Worm (Caenorhabditis elegans): Measurements from ENCODE around the gene grl-12.
A peak's percentile ranks its signal among the peaks of the same experiment; 100 is the strongest.

grl-12 gene

DNA sequence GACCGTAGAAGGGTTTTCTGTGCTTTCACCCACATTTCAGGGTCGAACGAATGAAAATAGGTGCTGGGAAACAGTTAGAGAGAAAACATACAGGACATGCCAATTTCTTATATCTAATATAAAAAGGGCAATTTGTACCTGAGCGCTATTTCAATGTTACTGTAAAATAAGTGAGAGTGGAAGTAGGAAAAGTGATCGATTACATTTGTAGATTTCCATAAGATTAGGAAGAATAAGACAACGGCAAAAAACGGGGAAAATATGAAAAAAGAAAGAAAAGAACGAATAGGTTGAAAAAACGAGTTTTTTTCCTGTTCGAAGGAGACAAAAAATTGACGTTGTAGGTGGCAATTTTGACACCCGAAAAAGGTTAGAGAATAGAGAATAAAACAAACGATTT lies 31.4 kb upstream of the grl-12 start:
- no peak for TF ChIP-seq ets-7 (tag; optimal IDR thresholded peaks at IDR 0.05)
- TF ChIP-seq tra-4 (tag; optimal IDR thresholded peaks at IDR 0.05) = no peak
- TF ChIP-seq aly-1 (tag; optimal IDR thresholded peaks at IDR 0.05) = no peak
- TF ChIP-seq ceh-36 (tag; optimal IDR thresholded peaks at IDR 0.05) = no peak
- TF ChIP-seq tbx-11 (GFP tag; IDR thresholded peaks at IDR 0.05) = no peak
- TF ChIP-seq B0310.2 (tag; optimal IDR thresholded peaks at IDR 0.05) = no peak
- no peak for TF ChIP-seq hnd-1 (tag; optimal IDR thresholded peaks at IDR 0.05)
- TF ChIP-seq F13C5.2 (tag; optimal IDR thresholded peaks at IDR 0.05) = no peak
- no peak for TF ChIP-seq hmg-4 (GFP tag; optimal IDR thresholded peaks at IDR 0.05)
- TF ChIP-seq flt-1 (GFP tag; IDR thresholded peaks at IDR 0.05) = no peak
- no peak for TF ChIP-seq hmbx-1 (tag; optimal IDR thresholded peaks at IDR 0.05)
- no peak for TF ChIP-seq scrt-1 (GFP tag; IDR thresholded peaks at IDR 0.05)

DNA sequence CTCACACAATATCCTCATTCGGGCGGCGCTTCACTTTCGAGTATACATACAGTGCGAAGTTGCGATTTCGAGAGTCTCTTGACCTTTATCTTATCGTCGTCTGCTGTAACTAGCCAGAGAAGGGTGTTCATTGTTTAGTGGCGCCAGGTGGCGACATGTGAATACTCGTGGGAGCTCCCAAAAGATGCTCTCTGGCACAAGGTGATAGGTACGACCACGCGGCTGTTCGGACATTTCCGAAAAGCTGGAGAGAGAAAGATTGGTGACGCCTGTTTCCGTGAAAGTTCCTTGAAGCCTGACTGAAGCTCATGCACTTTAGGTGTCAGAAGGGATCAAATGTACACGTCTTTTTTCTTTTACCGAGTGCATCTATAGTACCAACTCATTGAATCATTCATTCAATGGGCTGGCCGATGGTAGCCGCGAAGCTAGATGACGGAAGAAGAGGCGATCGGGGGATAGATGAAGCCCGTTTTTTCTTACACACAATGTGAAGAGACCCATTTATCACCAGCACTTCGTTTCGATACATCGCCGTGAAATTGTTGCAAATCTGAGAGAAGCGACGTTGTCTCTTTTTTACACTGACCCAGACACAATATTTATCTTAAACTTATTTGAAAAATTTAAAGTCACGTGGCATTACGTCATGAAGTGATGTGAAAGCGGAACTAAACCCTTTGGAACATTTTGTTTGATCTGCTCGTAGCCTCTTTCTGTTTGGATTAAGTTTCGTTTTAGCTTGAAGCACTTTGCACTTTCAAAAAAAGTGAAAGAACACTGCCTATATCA lies 30.6 kb upstream of the grl-12 start:
- TF ChIP-seq pes-1 (GFP tag; IDR thresholded peaks at IDR 0.05) = no peak
- no peak for TF ChIP-seq ets-7 (tag; optimal IDR thresholded peaks at IDR 0.05)
- TF ChIP-seq ceh-13 (GFP tag; optimal IDR thresholded peaks at IDR 0.05) = no peak
- no peak for TF ChIP-seq hmg-4 (GFP tag; optimal IDR thresholded peaks at IDR 0.05)
- TF ChIP-seq ceh-36 (tag; optimal IDR thresholded peaks at IDR 0.05) = no peak
- TF ChIP-seq hnd-1 (tag; optimal IDR thresholded peaks at IDR 0.05) = no peak
- no peak for TF ChIP-seq tbx-11 (GFP tag; IDR thresholded peaks at IDR 0.05)
- TF ChIP-seq B0310.2 (tag; optimal IDR thresholded peaks at IDR 0.05) = no peak
- no peak for TF ChIP-seq tbx-37 (GFP tag; conservative IDR thresholded peaks at IDR 0.05)

DNA sequence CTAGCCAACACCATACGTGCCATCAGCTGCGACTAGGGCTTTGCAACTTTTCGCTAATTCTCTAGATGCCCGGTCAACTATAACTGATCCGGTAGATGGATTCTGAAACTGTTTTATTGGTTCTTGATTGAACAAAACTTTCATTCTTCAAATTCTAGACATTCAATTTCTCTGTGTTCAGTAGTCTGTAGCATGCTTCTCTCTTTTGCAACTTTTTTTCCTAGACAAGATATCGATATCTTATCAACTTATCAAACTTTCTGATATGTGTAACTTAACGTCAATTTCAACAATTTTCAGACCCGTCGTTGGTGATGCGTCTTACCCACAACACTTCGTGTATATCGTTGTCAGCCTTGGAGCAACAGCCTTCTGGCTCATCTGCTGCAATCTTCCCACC lies 29.0 kb upstream of the grl-12 start, which contains the start of gene ZC190.4:
TSS of gene ZC190.4 (plus strand) at position 301 of the 400 bp plus-strand sequence.
- TF ChIP-seq flt-1 (GFP tag; IDR thresholded peaks at IDR 0.05) = no peak

DNA sequence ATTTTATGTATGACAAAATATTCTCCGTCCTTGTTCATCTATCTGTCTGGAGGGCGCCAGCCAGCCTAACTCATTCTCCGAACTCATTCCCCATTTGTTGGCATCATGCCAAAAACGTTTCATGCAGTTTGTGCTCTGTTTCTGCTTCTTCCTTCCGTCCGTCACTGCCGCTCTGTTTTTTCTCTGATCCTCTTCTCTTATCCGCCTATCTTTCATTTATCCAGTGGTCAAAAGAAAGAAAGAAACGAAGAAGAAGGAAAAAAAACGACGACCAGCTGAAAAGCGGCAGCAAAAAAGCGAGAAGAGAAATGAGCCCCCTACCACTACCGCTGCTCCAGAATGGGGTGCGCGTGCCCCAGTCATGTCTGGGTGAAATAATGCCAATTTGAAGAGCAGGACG lies 26.2 kb upstream of the grl-12 start:
- TF ChIP-seq scrt-1 (GFP tag; IDR thresholded peaks at IDR 0.05) = no peak
- TF ChIP-seq B0310.2 (tag; optimal IDR thresholded peaks at IDR 0.05) = no peak
- TF ChIP-seq hnd-1 (tag; optimal IDR thresholded peaks at IDR 0.05) = no peak
- TF ChIP-seq flt-1 (GFP tag; IDR thresholded peaks at IDR 0.05) = no peak
- TF ChIP-seq ets-7 (tag; optimal IDR thresholded peaks at IDR 0.05) = no peak
- TF ChIP-seq ama-1 (optimal IDR thresholded peaks at IDR 0.05) = no peak
- no peak for TF ChIP-seq pes-1 (GFP tag; IDR thresholded peaks at IDR 0.05)
- TF ChIP-seq tra-4 (tag; optimal IDR thresholded peaks at IDR 0.05) = no peak
- no peak for TF ChIP-seq F13C5.2 (tag; optimal IDR thresholded peaks at IDR 0.05)
- no peak for TF ChIP-seq aly-1 (tag; optimal IDR thresholded peaks at IDR 0.05)
- TF ChIP-seq ceh-36 (tag; optimal IDR thresholded peaks at IDR 0.05) = no peak
- TF ChIP-seq ceh-13 (GFP tag; optimal IDR thresholded peaks at IDR 0.05) = no peak
- no peak for TF ChIP-seq tbx-37 (GFP tag; conservative IDR thresholded peaks at IDR 0.05)
- TF ChIP-seq hmg-4 (GFP tag; optimal IDR thresholded peaks at IDR 0.05) = no peak

DNA sequence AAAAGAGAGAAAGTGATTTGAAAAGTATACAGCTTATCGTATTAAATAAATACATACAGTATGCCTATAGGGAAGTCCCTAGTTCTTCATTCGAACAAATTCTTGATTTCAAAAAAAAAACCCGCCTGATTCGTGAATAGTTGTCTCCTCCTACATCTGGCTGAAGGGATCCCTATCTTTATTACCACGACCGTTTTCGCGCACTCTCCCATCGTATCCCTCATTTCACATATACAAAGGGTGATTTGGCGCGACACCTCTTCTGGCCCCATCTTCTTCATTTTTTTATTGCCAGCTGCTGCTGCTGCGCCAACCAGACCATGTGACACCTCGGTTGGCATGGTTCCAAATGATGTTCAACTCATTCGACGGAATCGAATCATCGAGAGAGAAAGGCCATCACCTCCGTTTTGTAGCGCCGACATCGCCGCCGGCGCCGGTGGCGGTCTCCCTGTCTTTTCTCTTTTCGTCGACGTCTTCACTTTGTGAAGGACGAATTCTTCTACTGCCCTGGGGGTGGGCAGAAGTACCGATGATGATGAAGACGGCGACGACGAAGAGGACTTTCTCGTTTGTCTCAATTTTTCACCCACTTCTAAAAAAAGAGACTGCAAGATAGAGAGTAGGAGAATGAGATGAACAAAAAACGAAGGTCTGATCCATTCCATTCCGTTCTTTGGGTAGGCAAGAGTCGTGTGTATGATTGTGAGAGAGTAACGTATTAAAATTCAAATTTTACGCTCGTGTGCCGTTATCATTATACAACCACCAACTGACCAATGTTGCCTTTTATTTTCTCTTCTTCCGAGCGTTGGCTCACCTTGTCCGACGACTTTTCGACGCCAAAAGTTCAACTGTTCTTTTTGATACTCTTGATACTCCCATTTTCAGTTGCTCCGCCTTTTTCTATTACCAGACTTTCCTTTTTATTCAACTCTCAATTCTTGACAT lies 25.5 kb upstream of the grl-12 start:
- TF ChIP-seq hmg-4 (GFP tag; optimal IDR thresholded peaks at IDR 0.05) = no peak
- TF ChIP-seq aly-1 (tag; optimal IDR thresholded peaks at IDR 0.05) = no peak
- no peak for TF ChIP-seq ceh-13 (GFP tag; optimal IDR thresholded peaks at IDR 0.05)
- TF ChIP-seq hnd-1 (tag; optimal IDR thresholded peaks at IDR 0.05) = no peak
- TF ChIP-seq B0310.2 (tag; optimal IDR thresholded peaks at IDR 0.05) = no peak
- TF ChIP-seq scrt-1 (GFP tag; IDR thresholded peaks at IDR 0.05) = no peak
- TF ChIP-seq ama-1 (optimal IDR thresholded peaks at IDR 0.05) = no peak
- TF ChIP-seq tra-4 (tag; optimal IDR thresholded peaks at IDR 0.05) = no peak
- no peak for TF ChIP-seq hmbx-1 (tag; optimal IDR thresholded peaks at IDR 0.05)
- no peak for TF ChIP-seq ceh-36 (tag; optimal IDR thresholded peaks at IDR 0.05)
- TF ChIP-seq ets-7 (tag; optimal IDR thresholded peaks at IDR 0.05) = no peak
- TF ChIP-seq F13C5.2 (tag; optimal IDR thresholded peaks at IDR 0.05) = no peak
- TF ChIP-seq tbx-37 (GFP tag; conservative IDR thresholded peaks at IDR 0.05) = no peak
- TF ChIP-seq pes-1 (GFP tag; IDR thresholded peaks at IDR 0.05) = no peak

DNA sequence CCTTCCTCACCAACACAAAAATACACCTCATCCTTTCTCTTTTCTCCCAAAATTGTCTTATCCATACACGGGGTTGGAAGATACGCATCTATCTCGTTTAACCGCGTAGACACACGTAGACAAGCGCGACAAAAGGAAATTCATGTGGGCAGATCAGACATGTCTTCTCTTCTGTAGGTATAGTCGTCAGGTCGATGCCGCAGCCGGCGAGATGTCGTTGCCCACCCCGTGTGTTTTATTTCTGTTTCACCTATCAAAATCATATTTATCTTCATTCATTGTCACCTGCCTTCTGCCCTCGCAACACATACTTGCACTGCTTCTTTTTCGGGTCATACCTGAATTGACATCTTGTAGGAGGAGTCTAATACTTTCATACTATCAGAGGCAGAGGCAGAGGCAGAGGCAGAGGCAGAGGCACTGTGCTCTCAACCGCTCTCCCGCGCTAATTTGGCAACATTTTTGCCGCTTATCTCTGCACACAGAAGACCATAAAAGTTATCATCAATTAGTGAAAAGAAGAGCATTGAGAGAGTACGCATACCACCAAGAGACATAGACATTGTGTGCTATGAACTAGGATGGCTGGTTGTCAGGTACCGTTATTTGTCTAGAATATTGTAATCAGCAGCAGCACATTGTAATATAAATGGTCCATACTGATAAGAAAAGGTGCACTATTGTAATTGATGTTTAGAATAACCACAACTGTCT lies 24.6 kb upstream of the grl-12 start:
- TF ChIP-seq ama-1 (optimal IDR thresholded peaks at IDR 0.05) (no peak), hmg-4 (GFP tag; optimal IDR thresholded peaks at IDR 0.05) (peak; percentile 18)

DNA sequence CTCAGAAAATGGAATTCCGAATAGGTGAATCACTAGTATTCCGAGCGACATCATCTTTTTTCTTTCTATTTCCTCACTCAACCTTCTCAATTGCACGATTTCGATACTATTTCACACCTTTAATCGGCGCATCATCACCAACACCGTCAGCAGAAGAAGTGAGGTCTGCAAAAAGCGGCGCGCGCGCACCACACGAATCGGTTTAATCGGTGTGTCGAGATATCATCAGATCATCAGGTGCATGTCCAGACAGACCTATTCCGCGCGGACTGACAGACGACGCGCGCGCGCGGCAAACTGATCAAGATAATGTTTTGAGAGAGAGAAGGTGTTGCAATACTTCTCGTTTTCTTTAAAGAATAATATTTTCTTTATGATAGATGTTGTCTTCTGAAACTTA lies 23.7 kb upstream of the grl-12 start:
- TF ChIP-seq scrt-1 (GFP tag; IDR thresholded peaks at IDR 0.05) (no peak), ets-7 (tag; optimal IDR thresholded peaks at IDR 0.05) (no peak), tbx-11 (GFP tag; IDR thresholded peaks at IDR 0.05) (no peak), aly-1 (tag; optimal IDR thresholded peaks at IDR 0.05) (no peak), F13C5.2 (tag; optimal IDR thresholded peaks at IDR 0.05) (no peak), ceh-13 (GFP tag; optimal IDR thresholded peaks at IDR 0.05) (no peak), tra-4 (tag; optimal IDR thresholded peaks at IDR 0.05) (no peak), hmbx-1 (tag; optimal IDR thresholded peaks at IDR 0.05) (no peak), flt-1 (GFP tag; IDR thresholded peaks at IDR 0.05) (no peak), pes-1 (GFP tag; IDR thresholded peaks at IDR 0.05) (no peak), hmg-4 (GFP tag; optimal IDR thresholded peaks at IDR 0.05) (no peak), sea-1 (GFP tag; conservative IDR thresholded peaks at IDR 0.05) (no peak)
